Fruit fly (Drosophila melanogaster) whole organism, embryonic: ENCODE results near the gene wapl.

Experiments
- BEAF-32 ChIP-seq: fragments of 200-800 bp; sonication (Bioruptor generic); optimal IDR thresholded peaks from 3 replicates; lab custom pipeline; 2017; ENCODE audit warnings: missing biosample characterization, missing genetic modification characterization, mild to moderate bottlenecking, moderate library complexity, missing genetic modification reagents
- CG10543 ChIP-seq: fragments of 200-800 bp; sonication (Bioruptor generic); optimal IDR thresholded peaks from 3 replicates; lab custom pipeline; 2017; ENCODE audit warnings: missing biosample characterization, mild to moderate bottlenecking, missing genetic modification characterization, moderate library complexity
- CG13296 ChIP-seq: fragments of 200-800 bp; sonication (Bioruptor generic); optimal IDR thresholded peaks from 3 replicates; lab custom pipeline; 2018; ENCODE audit warnings: missing biosample characterization, mild to moderate bottlenecking, missing genetic modification characterization
- CG13424 ChIP-seq: fragments of 200-800 bp; sonication (Bioruptor generic); optimal IDR thresholded peaks from 2 replicates; lab custom pipeline; 2019; ENCODE audit warnings: missing biosample characterization, mild to moderate bottlenecking, missing genetic modification characterization, moderate library complexity
- CG14710 ChIP-seq: fragments of 200-800 bp; sonication (Bioruptor generic); optimal IDR thresholded peaks from 3 replicates; lab custom pipeline; 2019; ENCODE audit warnings: missing biosample characterization, mild to moderate bottlenecking, missing genetic modification characterization, moderate library complexity
- CG17359 ChIP-seq: fragments of 200-800 bp; sonication (Bioruptor generic); optimal IDR thresholded peaks from 3 replicates; lab custom pipeline; 2018; ENCODE audit warnings: missing biosample characterization, mild to moderate bottlenecking, missing genetic modification characterization, moderate library complexity
- CG2678 ChIP-seq: fragments of 200-800 bp; sonication (Bioruptor generic); optimal IDR thresholded peaks from 3 replicates; lab custom pipeline; 2019; ENCODE audit warnings: missing biosample characterization, mild to moderate bottlenecking, missing genetic modification characterization, moderate library complexity
- CG30403 ChIP-seq: fragments of 200-800 bp; sonication (Bioruptor generic); optimal IDR thresholded peaks from 3 replicates; lab custom pipeline; 2016; ENCODE audit warnings: missing biosample characterization, missing genetic modification characterization
- CG34376 ChIP-seq: fragments of 200-800 bp; sonication (Bioruptor generic); optimal IDR thresholded peaks from 2 replicates; lab custom pipeline; 2018; ENCODE audit warnings: missing biosample characterization, mild to moderate bottlenecking, missing genetic modification characterization
- CG4328 ChIP-seq: fragments of 200-800 bp; sonication (Bioruptor generic); optimal IDR thresholded peaks from 3 replicates; lab custom pipeline; 2017; ENCODE audit warnings: missing biosample characterization, missing genetic modification reagents, missing genetic modification characterization
- CG7928 ChIP-seq: fragments of 200-800 bp; sonication (Bioruptor generic); optimal IDR thresholded peaks from 2 replicates; lab custom pipeline; 2017; ENCODE audit warnings: missing biosample characterization, mild to moderate bottlenecking, missing genetic modification characterization
- CG8290 ChIP-seq, 3 experiments: fragments of 200-800 bp; sonication (Bioruptor generic); optimal IDR thresholded peaks; 2 replicates each; lab custom pipeline; 2016 to 2019; ENCODE audit warnings: missing biosample characterization in 3 of 3, missing genetic modification characterization in 3 of 3, mild to moderate bottlenecking in 2 of 3, moderate library complexity in 1 of 3
- CG8359 ChIP-seq: fragments of 200-800 bp; sonication (Bioruptor generic); optimal IDR thresholded peaks from 2 replicates; lab custom pipeline; 2017; ENCODE audit warnings: missing biosample characterization, mild to moderate bottlenecking, missing genetic modification characterization, borderline replicate concordance
- CG9932 ChIP-seq: fragments of 200-800 bp; sonication (Bioruptor generic); IDR thresholded peaks from 2 replicates; pipeline ENCODE4 v1.3.6; 2022; ENCODE audit warnings: missing biosample characterization, missing genetic modification characterization
- Deaf1 ChIP-seq: fragments of 200-800 bp; optimal IDR thresholded peaks from 3 replicates; lab custom pipeline; 2019; ENCODE audit warnings: missing biosample characterization, mild to moderate bottlenecking, missing genetic modification characterization, moderate library complexity
- Drgx ChIP-seq: fragments of 200-800 bp; sonication (Bioruptor generic); IDR thresholded peaks from 2 replicates; pipeline ENCODE4 v1.3.6; 2022; ENCODE audit warnings: missing biosample characterization, missing genetic modification characterization
- Ets97D ChIP-seq: fragments of 200-800 bp; sonication (Bioruptor generic); optimal IDR thresholded peaks from 3 replicates; lab custom pipeline; 2016; ENCODE audit warnings: missing biosample characterization, missing genetic modification characterization
- Fer3 ChIP-seq: fragments of 200-800 bp; sonication (Bioruptor generic); optimal IDR thresholded peaks from 2 replicates; lab custom pipeline; 2018; ENCODE audit warnings: missing biosample characterization, mild to moderate bottlenecking, missing genetic modification characterization, moderate library complexity
- GATAe ChIP-seq: fragments of 200-800 bp; sonication (Bioruptor generic); conservative IDR thresholded peaks from 2 replicates; pipeline ENCODE4 v1.3.6; 2022; ENCODE audit warnings: missing biosample characterization, missing genetic modification characterization
- H15 ChIP-seq: fragments of 200-800 bp; sonication (Bioruptor generic); IDR thresholded peaks from 3 replicates; pipeline ENCODE4 v1.3.6; 2022; ENCODE audit warnings: missing biosample characterization, missing genetic modification characterization
- Hand ChIP-seq: fragments of 200-800 bp; sonication (Bioruptor generic); optimal IDR thresholded peaks from 2 replicates; lab custom pipeline; 2017; ENCODE audit warnings: mild to moderate bottlenecking, missing biosample characterization, missing genetic modification reagents, missing genetic modification characterization
- Med ChIP-seq: fragments of 200-800 bp; sonication (Bioruptor generic); peaks from one replicate; lab custom pipeline; 2016; ENCODE audit warnings: missing biosample characterization, missing genetic modification characterization, mild to moderate bottlenecking, inconsistent platforms, moderate library complexity
- Meics ChIP-seq: fragments of 200-800 bp; sonication (Bioruptor generic); optimal IDR thresholded peaks from 2 replicates; lab custom pipeline; 2017; ENCODE audit warnings: missing biosample characterization, mild to moderate bottlenecking, missing genetic modification characterization
- Oli ChIP-seq: fragments of 200-800 bp; sonication (Bioruptor generic); optimal IDR thresholded peaks from 2 replicates; lab custom pipeline; 2018; ENCODE audit warnings: missing biosample characterization, mild to moderate bottlenecking, missing genetic modification characterization, moderate library complexity
- Rfx ChIP-seq: fragments of 200-800 bp; sonication (Bioruptor generic); IDR thresholded peaks from 2 replicates; pipeline ENCODE4 v1.3.6; 2022; ENCODE audit warnings: missing biosample characterization, missing genetic modification characterization
- Scr ChIP-seq: fragments of 200-800 bp; sonication (Bioruptor generic); IDR thresholded peaks from 2 replicates; pipeline ENCODE4 v1.3.6; 2022; ENCODE audit warnings: missing biosample characterization, missing genetic modification characterization; ENCODE audit not compliant: partially characterized antibody
- Spps ChIP-seq: fragments of 200-800 bp; sonication (Bioruptor generic); optimal IDR thresholded peaks from 2 replicates; lab custom pipeline; 2018; ENCODE audit warnings: missing biosample characterization, mild to moderate bottlenecking, missing genetic modification characterization
- Xbp1 ChIP-seq: fragments of 200-800 bp; sonication (Bioruptor generic); optimal IDR thresholded peaks from 3 replicates; lab custom pipeline; 2016; ENCODE audit warnings: missing biosample characterization, mild to moderate bottlenecking, missing genetic modification characterization
- ash1 ChIP-seq: fragments of 200-800 bp; sonication (Bioruptor generic); optimal IDR thresholded peaks from 2 replicates; lab custom pipeline; 2018; ENCODE audit warnings: missing biosample characterization, mild to moderate bottlenecking, missing genetic modification characterization
- ato ChIP-seq: fragments of 200-800 bp; sonication (Bioruptor generic); IDR thresholded peaks from 2 replicates; pipeline ENCODE4 v1.3.6; 2022; ENCODE audit warnings: missing biosample characterization, missing genetic modification characterization; ENCODE audit not compliant: partially characterized antibody
- chm ChIP-seq: fragments of 200-800 bp; sonication (Bioruptor generic); IDR thresholded peaks from 2 replicates; pipeline ENCODE4 v1.3.6; 2022; ENCODE audit warnings: missing biosample characterization, missing genetic modification characterization
- ci ChIP-seq: fragments of 200-800 bp; sonication (Bioruptor generic); IDR thresholded peaks from 3 replicates; pipeline ENCODE4 v1.3.6; 2022; ENCODE audit warnings: missing biosample characterization, missing genetic modification characterization
- crol ChIP-seq: fragments of 200-800 bp; sonication (Bioruptor generic); IDR thresholded peaks from 2 replicates; pipeline ENCODE4 v1.3.6; 2022; ENCODE audit warnings: missing biosample characterization, missing genetic modification characterization
- eve ChIP-seq, 2 experiments: fragments of >200 bp; optimal IDR thresholded peaks; 2 replicates each; lab custom pipeline; 2017; ENCODE audit warnings: missing biosample characterization in 2 of 2, missing genetic modification characterization in 2 of 2
- exex ChIP-seq: fragments of 200-800 bp; sonication (Bioruptor generic); optimal IDR thresholded peaks from 4 replicates; lab custom pipeline; 2018; ENCODE audit warnings: missing biosample characterization, mild to moderate bottlenecking, missing genetic modification characterization, moderate library complexity
- fd3F ChIP-seq: fragments of 200-800 bp; sonication (Bioruptor generic); optimal IDR thresholded peaks from 2 replicates; lab custom pipeline; 2018; ENCODE audit warnings: missing biosample characterization, mild to moderate bottlenecking, missing genetic modification characterization, moderate library complexity
- ftz-f1 ChIP-seq: fragments of 200-800 bp; sonication (Bioruptor generic); optimal IDR thresholded peaks from 2 replicates; lab custom pipeline; 2016; ENCODE audit warnings: missing biosample characterization, missing genetic modification characterization
- mirr ChIP-seq: fragments of 200-800 bp; sonication (Bioruptor generic); optimal IDR thresholded peaks from 3 replicates; lab custom pipeline; 2018; ENCODE audit warnings: missing biosample characterization, mild to moderate bottlenecking, missing genetic modification characterization
- pan ChIP-seq, 4 experiments: fragments of >200 bp in 3 of 4; fragments of 200-800 bp in 1 of 4; sonication (Bioruptor generic) in 1 of 4; optimal IDR thresholded peaks in 3 of 4; IDR thresholded peaks in 1 of 4; 2 replicates each; pipeline versions ENCODE4 v1.3.6 to Lab custom; 2017 to 2022; ENCODE audit warnings: missing biosample characterization in 2 of 4, missing genetic modification characterization in 2 of 4, mixed read lengths in 1 of 4
- prd ChIP-seq, 3 experiments: fragments of >200 bp in 2 of 3; fragments of 200-800 bp in 1 of 3; sonication (Bioruptor generic) in 1 of 3; optimal IDR thresholded peaks in 2 of 3; IDR thresholded peaks in 1 of 3; 2 replicates in 2 of 3; 3 replicates in 1 of 3; pipeline versions ENCODE4 v1.3.6 to Lab custom; 2017 to 2022; ENCODE audit warnings: missing biosample characterization in 1 of 3, missing genetic modification characterization in 1 of 3
- run ChIP-seq: fragments of 200-800 bp; sonication (Bioruptor generic); optimal IDR thresholded peaks from 3 replicates; lab custom pipeline; 2018; ENCODE audit warnings: missing biosample characterization, mild to moderate bottlenecking, missing genetic modification characterization
- sd ChIP-seq: fragments of 200-800 bp; sonication (Bioruptor generic); optimal IDR thresholded peaks from 3 replicates; lab custom pipeline; 2018; ENCODE audit warnings: missing biosample characterization, mild to moderate bottlenecking, missing genetic modification characterization, moderate library complexity
- sug ChIP-seq: fragments of 200-800 bp; optimal IDR thresholded peaks from 2 replicates; lab custom pipeline; 2019; ENCODE audit warnings: missing biosample characterization, mild to moderate bottlenecking, missing genetic modification characterization, moderate library complexity
- tin ChIP-seq: fragments of 200-800 bp; sonication (Bioruptor generic); optimal IDR thresholded peaks from 3 replicates; lab custom pipeline; 2016; ENCODE audit warnings: missing biosample characterization, missing genetic modification characterization
- tio ChIP-seq: fragments of 200-800 bp; sonication (Bioruptor generic); optimal IDR thresholded peaks from 2 replicates; lab custom pipeline; 2017; ENCODE audit warnings: missing biosample characterization, missing genetic modification characterization, inconsistent platforms
- z ChIP-seq: fragments of 200-800 bp; sonication (Bioruptor generic); IDR thresholded peaks from 3 replicates; pipeline ENCODE4 v1.3.6; 2022; ENCODE audit warnings: missing biosample characterization, missing genetic modification characterization
- zen ChIP-seq: fragments of 200-800 bp; sonication (Bioruptor generic); optimal IDR thresholded peaks from 3 replicates; lab custom pipeline; 2018; ENCODE audit warnings: missing biosample characterization, mild to moderate bottlenecking, missing genetic modification characterization, moderate library complexity
- zf30C ChIP-seq: fragments of 200-800 bp; sonication (Bioruptor generic); optimal IDR thresholded peaks from 3 replicates; lab custom pipeline; 2018; ENCODE audit warnings: missing biosample characterization, mild to moderate bottlenecking, missing genetic modification characterization

Gene wapl

dm6 chrX:2161020-2161419 lies 2.2 kb upstream of the wapl start (continued):
- TF ChIP-seq prd (optimal IDR thresholded peaks at IDR 0.05; lab: Kevin White, UChicago), result no peak
- 0 out of 3 replicates have a peak, but pooled peaks have one; percentile 7 for TF ChIP-seq prd (GFP tag; IDR thresholded peaks at IDR 0.05; lab: Robert Waterston, UW)
- no peak for TF ChIP-seq Spps (tag; lab: Kevin White, UChicago)
- TF ChIP-seq CG13424 (tag; lab: Kevin White, UChicago), result peak; percentile 20
- TF ChIP-seq BEAF-32 (GFP tag; lab: Kevin White, UChicago), result no peak
- peak; percentile 39 for TF ChIP-seq CG2678 (tag; lab: Kevin White, UChicago)
- no peak for TF ChIP-seq Ets97D (GFP tag; lab: Kevin White, UChicago)
- TF ChIP-seq ftz-f1, result no peak
- no peak for TF ChIP-seq eve (GFP tag; optimal IDR thresholded peaks at IDR 0.05; lab: Kevin White, UChicago)
- TF ChIP-seq z, result no peak
- TF ChIP-seq CG30403 (GFP tag; lab: Kevin White, UChicago), result no peak
- peak; percentile 70 for TF ChIP-seq exex (tag; lab: Kevin White, UChicago)
- TF ChIP-seq sd (tag; lab: Kevin White, UChicago), result peak; percentile 37
- no peak for TF ChIP-seq CG17359 (tag; lab: Kevin White, UChicago)
- no peak for TF ChIP-seq Drgx (GFP tag; lab: Robert Waterston, UW)
- no peak for TF ChIP-seq CG8290 (GFP tag; optimal IDR thresholded peaks at IDR 0.05; lab: Kevin White, UChicago)
- TF ChIP-seq CG8290 (tag; optimal IDR thresholded peaks at IDR 0.05; lab: Kevin White, UChicago), result peak in 1 of 2 experiments; percentile 71
- peak; percentile 48 for TF ChIP-seq CG10543
- no peak for TF ChIP-seq tio (GFP tag; lab: Kevin White, UChicago)
- TF ChIP-seq Xbp1, result no peak
- TF ChIP-seq CG34376, result peak; percentile 63
- TF ChIP-seq pan (optimal IDR thresholded peaks at IDR 0.05; lab: Kevin White, UChicago), result no peak
- TF ChIP-seq pan (GFP tag; optimal IDR thresholded peaks at IDR 0.05 in 1 of 2, IDR thresholded peaks at IDR 0.05 in 1 of 2), result peak in 1 of 2 experiments; percentile 31
- TF ChIP-seq CG4328 (GFP tag; lab: Kevin White, UChicago), result no peak
- TF ChIP-seq Med, result peak; percentile 72
- peak; percentile 71 for TF ChIP-seq zf30C (GFP tag; lab: Kevin White, UChicago)
- peak; percentile 23 for TF ChIP-seq Fer3 (tag; lab: Kevin White, UChicago)
- TF ChIP-seq CG13296, result peak; percentile 15
- TF ChIP-seq ci (GFP tag; lab: Robert Waterston, UW), result 0 out of 3 replicates have a peak, but pooled peaks have one; percentile 19
- TF ChIP-seq Meics (GFP tag; lab: Kevin White, UChicago), result peak; percentile 39
- TF ChIP-seq Hand (GFP tag; lab: Kevin White, UChicago), result peak; percentile 30
- no peak for TF ChIP-seq CG7928 (GFP tag; lab: Kevin White, UChicago)
- peak; percentile 82 for TF ChIP-seq GATAe (GFP tag; lab: Robert Waterston, UW)
- no peak for TF ChIP-seq crol
- no peak for TF ChIP-seq tin (GFP tag; lab: Kevin White, UChicago)
- TF ChIP-seq sug (tag; lab: Kevin White, UChicago), result peak; percentile 82
- TF ChIP-seq mirr, result peak; percentile 68
- TF ChIP-seq zen (tag; lab: Kevin White, UChicago), result no peak
- TF ChIP-seq run (tag; lab: Kevin White, UChicago), result no peak
- no peak for TF ChIP-seq H15 (GFP tag; lab: Robert Waterston, UW)
- peak; percentile 37; the same call in 1 of the 2 replicates for TF ChIP-seq CG9932
- no peak for TF ChIP-seq ash1 (GFP tag; lab: Kevin White, UChicago)
- no peak for TF ChIP-seq CG14710
- TF ChIP-seq Scr (GFP tag; lab: Robert Waterston, UW), result no peak
- TF ChIP-seq Oli (tag; lab: Kevin White, UChicago), result no peak
- TF ChIP-seq ato, result no peak
- TF ChIP-seq chm (GFP tag; lab: Robert Waterston, UW), result no peak
- TF ChIP-seq fd3F (GFP tag; lab: Kevin White, UChicago), result no peak
- peak; percentile 68 for TF ChIP-seq Rfx (GFP tag; lab: Robert Waterston, UW)
- peak; percentile 58 for TF ChIP-seq Deaf1
- no peak for TF ChIP-seq CG8359
